Worm (Caenorhabditis elegans) whole organism, L1 larva: ENCODE results near the gene srx-64.

Source experiments
- C04F5.9 ChIP-seq: sonication (generic microtip); optimal IDR thresholded peaks from 2 replicates; lab custom pipeline; 2016; ENCODE audit warnings: missing genetic modification characterization, missing compliant biosample characterization
- F16B12.6 ChIP-seq: fragments of 150-350 bp; optimal IDR thresholded peaks from 2 replicates; lab custom pipeline; 2014; ENCODE audit warnings: missing biosample characterization, missing genetic modification characterization
- Y116A8C.19 ChIP-seq: sonication (generic microtip); optimal IDR thresholded peaks from 2 replicates; lab custom pipeline; 2016; ENCODE audit warnings: missing compliant biosample characterization, missing genetic modification characterization, borderline replicate concordance
- aha-1 ChIP-seq: fragments of 150-350 bp; optimal IDR thresholded peaks from 2 replicates; lab custom pipeline; 2014; ENCODE audit warnings: missing biosample characterization, missing genetic modification characterization
- alr-1 ChIP-seq: fragments of 200-800 bp; sonication (Bioruptor generic); optimal IDR thresholded peaks from 2 replicates; lab custom pipeline; 2018; ENCODE audit warnings: borderline replicate concordance, mild to moderate bottlenecking, missing genetic modification characterization, missing compliant biosample characterization
- blmp-1 ChIP-seq: fragments of 150-350 bp; optimal IDR thresholded peaks from 2 replicates; lab custom pipeline; 2014; ENCODE audit warnings: missing biosample characterization, missing genetic modification characterization
- ceh-82 ChIP-seq, 3 experiments: fragments of 150-350 bp in 1 of 3; sonication (generic microtip) in 2 of 3; optimal IDR thresholded peaks; 2 replicates each; lab custom pipeline; 2014 to 2017; ENCODE audit warnings: missing biosample characterization in 3 of 3, missing genetic modification characterization in 3 of 3
- ceh-88 ChIP-seq: fragments of 200-800 bp; sonication (Bioruptor generic); IDR thresholded peaks from 2 replicates; pipeline ENCODE4 v1.3.6; 2022; ENCODE audit warnings: missing genetic modification characterization, missing compliant biosample characterization
- ceh-90 ChIP-seq: sonication (generic microtip); optimal IDR thresholded peaks from 2 replicates; lab custom pipeline; 2016; ENCODE audit warnings: missing genetic modification characterization, missing compliant biosample characterization
- efl-1 ChIP-seq, 4 experiments: fragments of 150-350 bp; optimal IDR thresholded peaks in 3 of 4; peaks in 1 of 4; 1 replicate in 1 of 4; 2 replicates in 3 of 4; lab custom pipeline; 2014; ENCODE audit warnings: missing biosample characterization in 2 of 4, missing genetic modification characterization in 2 of 4, missing genetic modification reagents in 2 of 4
- efl-3 ChIP-seq: fragments of 200-800 bp; sonication (Bioruptor generic); optimal IDR thresholded peaks from 2 replicates; lab custom pipeline; 2018; ENCODE audit warnings: mild to moderate bottlenecking, missing genetic modification characterization, missing compliant biosample characterization
- egl-27 ChIP-seq, 2 experiments: fragments of 150-350 bp in 1 of 2; sonication (generic microtip); optimal IDR thresholded peaks; 3 replicates each; lab custom pipeline; 2017 to 2018; ENCODE audit warnings: missing biosample characterization in 2 of 2, missing genetic modification characterization in 2 of 2, missing genetic modification reagents in 2 of 2
- elt-2 ChIP-seq: sonication (generic microtip); optimal IDR thresholded peaks from 2 replicates; lab custom pipeline; 2016; ENCODE audit warnings: missing genetic modification characterization, mild to moderate bottlenecking, inconsistent platforms, missing compliant biosample characterization, missing genetic modification reagents
- fkh-4 ChIP-seq: sonication (generic microtip); optimal IDR thresholded peaks from 2 replicates; lab custom pipeline; 2016; ENCODE audit warnings: missing compliant biosample characterization, missing genetic modification characterization, borderline replicate concordance
- fkh-8 ChIP-seq: sonication (generic microtip); optimal IDR thresholded peaks from 2 replicates; lab custom pipeline; 2016; ENCODE audit warnings: mild to moderate bottlenecking, missing genetic modification characterization, missing compliant biosample characterization
- fos-1 ChIP-seq: fragments of 150-350 bp; optimal IDR thresholded peaks from 2 replicates; lab custom pipeline; 2014; ENCODE audit warnings: missing biosample characterization, missing genetic modification characterization
- hlh-4 ChIP-seq: sonication (generic microtip); optimal IDR thresholded peaks from 2 replicates; lab custom pipeline; 2016; ENCODE audit warnings: mild to moderate bottlenecking, missing genetic modification characterization, missing compliant biosample characterization
- hpl-2 ChIP-seq: fragments of 150-350 bp; optimal IDR thresholded peaks from 2 replicates; lab custom pipeline; 2014; ENCODE audit warnings: missing biosample characterization, missing genetic modification reagents, missing genetic modification characterization
- isw-1 ChIP-seq: fragments of 200-800 bp; sonication (Bioruptor generic); IDR thresholded peaks from 2 replicates; pipeline ENCODE4 v1.3.6; 2022; ENCODE audit warnings: missing genetic modification characterization, missing compliant biosample characterization
- lin-39 ChIP-seq: fragments of 150-350 bp; optimal IDR thresholded peaks from 2 replicates; lab custom pipeline; 2014; ENCODE audit warnings: missing biosample characterization, missing genetic modification reagents, missing genetic modification characterization
- mab-9 ChIP-seq: fragments of 200-800 bp; sonication (Bioruptor generic); IDR thresholded peaks from 2 replicates; pipeline ENCODE4 v1.3.6; 2022; ENCODE audit warnings: missing genetic modification reagents, missing genetic modification characterization, missing compliant biosample characterization
- nhr-11 ChIP-seq: fragments of 150-350 bp; optimal IDR thresholded peaks from 2 replicates; lab custom pipeline; 2014; ENCODE audit warnings: missing biosample characterization, missing genetic modification characterization
- nhr-19 ChIP-seq: fragments of 200-800 bp; sonication (Bioruptor generic); conservative IDR thresholded peaks from 2 replicates; pipeline ENCODE4 v1.3.6; 2022; ENCODE audit warnings: missing genetic modification characterization, missing compliant biosample characterization
- nhr-20 ChIP-seq: sonication (generic microtip); optimal IDR thresholded peaks from 2 replicates; lab custom pipeline; 2016; ENCODE audit warnings: mild to moderate bottlenecking, missing genetic modification characterization, missing compliant biosample characterization
- nhr-47 ChIP-seq: sonication (generic microtip); optimal IDR thresholded peaks from 2 replicates; lab custom pipeline; 2016; ENCODE audit warnings: mild to moderate bottlenecking, missing genetic modification characterization, moderate library complexity, missing compliant biosample characterization
- nhr-76 ChIP-seq: sonication (generic microtip); optimal IDR thresholded peaks from 2 replicates; lab custom pipeline; 2017; ENCODE audit warnings: missing biosample characterization, missing genetic modification characterization
- pag-3 ChIP-seq: sonication (generic microtip); optimal IDR thresholded peaks from 2 replicates; lab custom pipeline; 2017; ENCODE audit warnings: missing genetic modification characterization, mild to moderate bottlenecking, missing compliant biosample characterization, antibody characterized with exemption, borderline replicate concordance; ENCODE audit not compliant: insufficient read depth
- rnt-1 ChIP-seq: sonication (generic microtip); optimal IDR thresholded peaks from 2 replicates; lab custom pipeline; 2016; ENCODE audit warnings: mild to moderate bottlenecking, missing genetic modification characterization, moderate library complexity, missing compliant biosample characterization
- skn-1 ChIP-seq: fragments of 150-350 bp; optimal IDR thresholded peaks from 2 replicates; lab custom pipeline; 2014; ENCODE audit warnings: missing biosample characterization, missing genetic modification characterization
- sptf-1 ChIP-seq: fragments of 150-350 bp; optimal IDR thresholded peaks from 2 replicates; lab custom pipeline; 2014; ENCODE audit warnings: missing biosample characterization, missing genetic modification characterization
- tlp-1 ChIP-seq: fragments of 150-350 bp; optimal IDR thresholded peaks from 2 replicates; lab custom pipeline; 2014; ENCODE audit warnings: missing biosample characterization, missing genetic modification characterization
- unc-130 ChIP-seq: fragments of 150-350 bp; optimal IDR thresholded peaks from 2 replicates; lab custom pipeline; 2017; ENCODE audit warnings: missing biosample characterization, missing genetic modification characterization, inconsistent platforms
- unc-30 ChIP-seq: sonication (generic microtip); optimal IDR thresholded peaks from 2 replicates; lab custom pipeline; 2017; ENCODE audit warnings: missing biosample characterization, missing genetic modification characterization
- unc-62 ChIP-seq: fragments of 150-350 bp; optimal IDR thresholded peaks from 2 replicates; lab custom pipeline; 2014; ENCODE audit warnings: missing biosample characterization, missing genetic modification reagents, missing genetic modification characterization
- unc-86 ChIP-seq: sonication (generic microtip); optimal IDR thresholded peaks from 2 replicates; lab custom pipeline; 2016; ENCODE audit warnings: missing genetic modification characterization, missing compliant biosample characterization
- vab-15 ChIP-seq: sonication (generic microtip); optimal IDR thresholded peaks from 2 replicates; lab custom pipeline; 2017; ENCODE audit warnings: missing genotype, mild to moderate bottlenecking, missing genetic modification characterization, missing compliant biosample characterization
- zip-4 ChIP-seq: fragments of 200-800 bp; sonication (Bioruptor generic); optimal IDR thresholded peaks from 2 replicates; lab custom pipeline; 2018; ENCODE audit warnings: mild to moderate bottlenecking, missing genetic modification characterization, moderate library complexity, missing compliant biosample characterization

Gene srx-64

ce11 chrV:3931326-3931725 is 2.1 kb downstream of the srx-64 start, which contains the start of gene srx-63:
TSS of gene srx-63 (plus strand) at chrV:3931626.
- no peak for TF ChIP-seq efl-3 (GFP tag; lab: Kevin White, UChicago)
- TF ChIP-seq unc-130 (tag; lab: Kevin White, UChicago): no peak
- no peak for TF ChIP-seq pag-3 (tag; lab: Kevin White, UChicago)
- no peak for TF ChIP-seq ceh-82 (tag; optimal IDR thresholded peaks at IDR 0.05; lab: Kevin White, UChicago)
- no peak for TF ChIP-seq aha-1
- TF ChIP-seq sptf-1: no peak
- TF ChIP-seq nhr-76 (tag; lab: Kevin White, UChicago): no peak
- no peak for TF ChIP-seq vab-15 (tag; lab: Kevin White, UChicago)
- no peak for TF ChIP-seq alr-1 (tag; lab: Kevin White, UChicago)

ce11 chrV:3935892-3936478 is 6.8 kb downstream of the srx-64 start, which contains the start of gene cyp-35A5:
TSS of gene cyp-35A5 (plus strand) at chrV:3936326.
- TF ChIP-seq elt-2 (tag; lab: Kevin White, UChicago) (peak; percentile 85), hlh-4 (tag; lab: Kevin White, UChicago) (no peak), nhr-20 (tag; lab: Kevin White, UChicago) (peak; percentile 2)

- TF ChIP-seq nhr-19 (GFP tag; lab: Robert Waterston, UW): no peak
- TF ChIP-seq fkh-4 (tag; lab: Kevin White, UChicago): no peak
- no peak for TF ChIP-seq mab-9 (GFP tag; lab: Robert Waterston, UW)
- no peak for TF ChIP-seq hlh-4 (tag; lab: Kevin White, UChicago)
- no peak for TF ChIP-seq unc-86 (tag; lab: Kevin White, UChicago)
- no peak for TF ChIP-seq tlp-1 (tag; lab: Kevin White, UChicago)
- TF ChIP-seq C04F5.9 (tag; lab: Kevin White, UChicago): no peak
- no peak for TF ChIP-seq unc-30 (tag; lab: Kevin White, UChicago)
- TF ChIP-seq ceh-90: no peak
- TF ChIP-seq ceh-88 (GFP tag; lab: Robert Waterston, UW): no peak
- TF ChIP-seq nhr-76 (tag; lab: Kevin White, UChicago): no peak
- no peak for TF ChIP-seq Y116A8C.19 (tag; lab: Kevin White, UChicago)
Observed at ce11 chrV:3938789-3939188, 9.6 kb downstream of the srx-64 start, which contains the start of gene cyp-35B1. TSS of gene cyp-35B1 (plus strand) at chrV:3939032.

ce11 chrV:3941860-3942259 is 12.7 kb downstream of the srx-64 start, which contains the start of gene cyp-35B2:
TSS of gene cyp-35B2 (plus strand) at chrV:3942160.
- TF ChIP-seq isw-1 (GFP tag; lab: Robert Waterston, UW) (no peak), ceh-90 (no peak), blmp-1 (no peak), unc-62 (GFP tag; lab: Kevin White, UChicago) (no peak), nhr-47 (no peak), rnt-1 (tag; lab: Kevin White, UChicago) (no peak), hpl-2 (no peak), efl-1 (optimal IDR thresholded peaks at IDR 0.05; lab: Kevin White, UChicago) (no peak), efl-1 (GFP tag; optimal IDR thresholded peaks at IDR 0.05 in 1 of 2; lab: Kevin White, UChicago) (no peak), F16B12.6 (tag; lab: Kevin White, UChicago) (no peak), fos-1 (no peak), skn-1 (tag; lab: Kevin White, UChicago) (no peak), egl-27 (tag; optimal IDR thresholded peaks at IDR 0.05; lab: Kevin White, UChicago) (no peak), nhr-11 (no peak)
- TF ChIP-seq, all 84 proteins: peak for 0

- TF ChIP-seq lin-39 (no peak), ceh-82 (tag; optimal IDR thresholded peaks at IDR 0.05; lab: Kevin White, UChicago) (no peak), fkh-4 (tag; lab: Kevin White, UChicago) (no peak), hlh-4 (tag; lab: Kevin White, UChicago) (no peak), zip-4 (GFP tag; lab: Kevin White, UChicago) (no peak), fkh-8 (tag; lab: Kevin White, UChicago) (no peak)
Observed at ce11 chrV:3943364-3943763, 14.2 kb downstream of the srx-64 start.
